Fruit fly (Drosophila melanogaster): ENCODE results near the gene CG7131.

CG7131 gene

dm6 chr3R:18255281-18255680 is 33.3 kb downstream of the CG7131 start, which contains the start of the genes Ada2a, Polr2D, Tgs1 and moi (continued):
- TF ChIP-seq ewg (GFP tag; optimal IDR thresholded peaks at IDR 0.05), result no peak
- TF ChIP-seq amos (GFP tag; IDR thresholded peaks at IDR 0.05; ENCODE audit: partially characterized antibody), result peak; percentile 84
- no peak for TF ChIP-seq GATAe (GFP tag; conservative IDR thresholded peaks at IDR 0.05)
- peak; percentile 67 for TF ChIP-seq CG14860 (GFP tag; IDR thresholded peaks at IDR 0.05; ENCODE audit: partially characterized antibody)
- TF ChIP-seq hbn (GFP tag; IDR thresholded peaks at IDR 0.05; ENCODE audit: partially characterized antibody), result peak; percentile 72
- TF ChIP-seq CG6791 (GFP tag; IDR thresholded peaks at IDR 0.05; ENCODE audit: partially characterized antibody), result peak; percentile 83
- TF ChIP-seq CG34224 (GFP tag; IDR thresholded peaks at IDR 0.05; ENCODE audit: partially characterized antibody), result peak; percentile 85
- TF ChIP-seq E2f2 (GFP tag; IDR thresholded peaks at IDR 0.05), result peak; percentile 79
- no peak for TF ChIP-seq Doc2 (GFP tag; IDR thresholded peaks at IDR 0.05)
- peak; percentile 15 for TF ChIP-seq CG14710 (tag; optimal IDR thresholded peaks at IDR 0.05)
- no peak for TF ChIP-seq Fer2 (tag; optimal IDR thresholded peaks at IDR 0.05)
- peak; percentile 49 for TF ChIP-seq stwl (tag; optimal IDR thresholded peaks at IDR 0.05)
- TF ChIP-seq Nf-YC (tag; optimal IDR thresholded peaks at IDR 0.05), result peak; percentile 5
- TF ChIP-seq Dp (GFP tag; optimal IDR thresholded peaks at IDR 0.05), result peak; percentile 67
- peak; percentile 46; the same call in 2 of the 3 replicates for TF ChIP-seq CG7963 (GFP tag; IDR thresholded peaks at IDR 0.05; ENCODE audit: partially characterized antibody)
- peak; percentile 86 for TF ChIP-seq CG13287 (GFP tag; IDR thresholded peaks at IDR 0.05; ENCODE audit: partially characterized antibody)
- peak; percentile 92 for TF ChIP-seq CG4617 (GFP tag; optimal IDR thresholded peaks at IDR 0.05; ENCODE audit: borderline replicate concordance)
- TF ChIP-seq CG2199 (GFP tag; IDR thresholded peaks at IDR 0.05), result no peak
- TF ChIP-seq inv (GFP tag; IDR thresholded peaks at IDR 0.05; ENCODE audit: partially characterized antibody), result peak; percentile 66
- TF ChIP-seq CG10543 (GFP tag; optimal IDR thresholded peaks at IDR 0.05), result no peak
- TF ChIP-seq NK7.1 (GFP tag; optimal IDR thresholded peaks at IDR 0.05), result no peak
- TF ChIP-seq ttk (GFP tag; IDR thresholded peaks at IDR 0.05), result no peak
- no peak for TF ChIP-seq al (GFP tag; IDR thresholded peaks at IDR 0.05)
- peak; percentile 73 for TF ChIP-seq CG42726 (GFP tag; IDR thresholded peaks at IDR 0.05; ENCODE audit: partially characterized antibody)
- no peak for TF ChIP-seq Hr39 (optimal IDR thresholded peaks at IDR 0.05)
- peak; percentile 23 for TF ChIP-seq Ets97D (GFP tag; optimal IDR thresholded peaks at IDR 0.05)
- TF ChIP-seq BEAF-32 (GFP tag; optimal IDR thresholded peaks at IDR 0.05), result peak; percentile 85
- no peak for TF ChIP-seq sens-2 (GFP tag; IDR thresholded peaks at IDR 0.05)
- TF ChIP-seq wek (GFP tag; optimal IDR thresholded peaks at IDR 0.05), result no peak
- TF ChIP-seq hkb (optimal IDR thresholded peaks at IDR 0.05), result peak; percentile 47
- no peak for TF ChIP-seq hkb (GFP tag; IDR thresholded peaks at IDR 0.05)
- TF ChIP-seq dati (GFP tag; IDR thresholded peaks at IDR 0.05), result no peak
- no peak for TF ChIP-seq zf30C (GFP tag; optimal IDR thresholded peaks at IDR 0.05)
- TF ChIP-seq tna (GFP tag; IDR thresholded peaks at IDR 0.05; ENCODE audit: partially characterized antibody), result peak; percentile 47; the same call in 1 of the 2 replicates
- TF ChIP-seq bbx (GFP tag; IDR thresholded peaks at IDR 0.05; ENCODE audit: partially characterized antibody), result peak; percentile 82
- no peak for TF ChIP-seq dysf (GFP tag; IDR thresholded peaks at IDR 0.05)
- TF ChIP-seq CG15696 (tag; optimal IDR thresholded peaks at IDR 0.05), result no peak
- TF ChIP-seq bsh (GFP tag; optimal IDR thresholded peaks at IDR 0.05), result no peak
- TF ChIP-seq Doc3 (GFP tag; IDR thresholded peaks at IDR 0.05; ENCODE audit: partially characterized antibody), result peak; percentile 76
- no peak for TF ChIP-seq CG14441 (GFP tag; IDR thresholded peaks at IDR 0.05)
- no peak for TF ChIP-seq Abd-B (GFP tag; optimal IDR thresholded peaks at IDR 0.05)
- no peak for TF ChIP-seq CG6683 (GFP tag; optimal IDR thresholded peaks at IDR 0.05)
- TF ChIP-seq Bteb2 (GFP tag; optimal IDR thresholded peaks at IDR 0.05), result no peak
- no peak for TF ChIP-seq Ada2b (GFP tag; IDR thresholded peaks at IDR 0.05)
- TF ChIP-seq trem (tag; optimal IDR thresholded peaks at IDR 0.05), result peak; percentile 70
- TF ChIP-seq her (GFP tag; optimal IDR thresholded peaks at IDR 0.05), result peak; percentile 2
- no peak for TF ChIP-seq Dbx (GFP tag; IDR thresholded peaks at IDR 0.05)
- no peak for TF ChIP-seq h (optimal IDR thresholded peaks at IDR 0.05)
- TF ChIP-seq CG10431 (GFP tag; optimal IDR thresholded peaks at IDR 0.05), result no peak
- TF ChIP-seq CG11085 (GFP tag; IDR thresholded peaks at IDR 0.05), result no peak
- TF ChIP-seq sens (GFP tag), result peak; percentile 18

All from whole organism, embryonic.